Worm (Caenorhabditis elegans): ENCODE measurements around the gene H01G02.4.

DNA sequence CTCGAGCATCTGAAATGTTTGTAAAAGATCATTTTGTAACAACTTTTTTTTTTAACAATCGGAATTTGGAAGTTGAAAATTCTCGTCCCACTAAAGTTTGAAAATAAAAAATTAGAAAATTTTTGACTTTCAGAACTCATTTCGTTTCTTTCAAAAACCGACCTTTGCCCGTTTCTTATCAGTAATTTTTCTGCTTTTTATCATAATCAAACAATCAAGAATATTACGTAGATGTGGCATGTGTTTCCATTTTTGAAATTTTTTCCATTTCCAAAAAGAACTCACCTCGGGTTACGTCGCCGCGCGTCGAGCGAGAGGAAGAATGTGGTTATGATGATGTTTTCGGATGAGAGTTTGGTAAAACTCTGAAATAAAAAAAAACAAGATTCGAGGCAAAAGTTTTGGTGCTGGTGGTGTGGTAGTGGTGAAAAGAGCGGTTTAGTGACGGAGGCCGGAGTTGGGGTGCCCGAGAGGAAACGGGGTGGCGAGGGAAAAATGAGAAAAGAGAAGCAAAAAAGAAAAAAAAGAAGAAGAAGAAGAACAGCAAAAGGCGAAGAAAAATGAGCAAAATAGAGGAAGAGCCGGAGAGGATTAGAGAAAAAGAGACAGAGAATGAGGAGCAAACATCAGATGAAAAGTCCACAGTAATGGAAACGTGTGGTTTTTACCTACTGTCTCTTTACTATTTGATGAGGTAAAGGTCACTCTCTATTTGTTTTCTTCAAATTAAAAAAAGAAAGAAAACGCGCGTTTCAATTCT, 42.1 kb downstream of the H01G02.4 start, which contains the start of gene T12A7.2:
- TF ChIP-seq elt-3 (tag; optimal IDR thresholded peaks at IDR 0.05) (no peak), nhr-6 (tag; optimal IDR thresholded peaks at IDR 0.05) (no peak), F13H6.1 (tag; optimal IDR thresholded peaks at IDR 0.05) (peak; percentile 36)

Measured in whole organism, L2 larva.